Worm (Caenorhabditis elegans): ENCODE measurements around the gene tsp-10.

tsp-10 gene

DNA sequence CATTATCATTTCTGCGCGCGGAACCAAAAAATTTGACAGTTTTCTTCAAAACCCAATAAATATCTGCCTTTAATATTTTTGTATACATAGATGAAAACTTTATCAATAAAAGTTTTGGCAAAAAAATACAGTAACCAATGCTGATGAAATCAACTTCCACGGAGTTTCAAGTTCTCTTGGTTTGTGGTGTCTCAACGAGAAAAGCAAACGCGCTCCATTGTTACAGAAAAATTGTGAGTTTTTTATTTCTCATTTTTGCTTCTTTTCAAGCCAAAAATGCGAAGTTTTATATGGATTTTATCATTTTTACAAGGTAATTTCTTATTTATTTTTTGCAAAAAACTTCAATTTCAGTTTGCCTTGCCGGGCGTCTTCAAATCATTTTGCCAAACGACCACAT, 16.3 kb downstream of the tsp-10 start, which contains the start of gene T14B4.3 (continued):
- TF ChIP-seq ets-4 (tag; optimal IDR thresholded peaks at IDR 0.05): peak; percentile 76
- peak; percentile 84 for TF ChIP-seq fax-1 (tag; optimal IDR thresholded peaks at IDR 0.05)
- peak; percentile 75 for TF ChIP-seq hlh-8 (tag; optimal IDR thresholded peaks at IDR 0.05)
- peak; percentile 78 for TF ChIP-seq ceh-2 (tag; optimal IDR thresholded peaks at IDR 0.05)
- TF ChIP-seq sox-2 (GFP tag; IDR thresholded peaks at IDR 0.05): no peak
- TF ChIP-seq unc-86 (tag; optimal IDR thresholded peaks at IDR 0.05): peak; percentile 15
- peak; percentile 43 for TF ChIP-seq syd-9 (tag; optimal IDR thresholded peaks at IDR 0.05)
- peak; percentile 58 for TF ChIP-seq ceh-34 (tag; optimal IDR thresholded peaks at IDR 0.05)
- TF ChIP-seq lin-11 (tag; optimal IDR thresholded peaks at IDR 0.05): no peak
- TF ChIP-seq hlh-13 (GFP tag; optimal IDR thresholded peaks at IDR 0.05): no peak
- TF ChIP-seq pax-1 (tag; optimal IDR thresholded peaks at IDR 0.05): peak; percentile 6
- TF ChIP-seq odd-2 (tag; optimal IDR thresholded peaks at IDR 0.05): no peak
- peak; percentile 80 for TF ChIP-seq C08G9.2 (tag; optimal IDR thresholded peaks at IDR 0.05)
- TF ChIP-seq sdc-2 (tag; optimal IDR thresholded peaks at IDR 0.05): no peak
- TF ChIP-seq K02D7.2 (tag; optimal IDR thresholded peaks at IDR 0.05): no peak
- no peak for TF ChIP-seq ceh-9 (tag; optimal IDR thresholded peaks at IDR 0.05)
- no peak for TF ChIP-seq ceh-24 (tag; optimal IDR thresholded peaks at IDR 0.05)

DNA sequence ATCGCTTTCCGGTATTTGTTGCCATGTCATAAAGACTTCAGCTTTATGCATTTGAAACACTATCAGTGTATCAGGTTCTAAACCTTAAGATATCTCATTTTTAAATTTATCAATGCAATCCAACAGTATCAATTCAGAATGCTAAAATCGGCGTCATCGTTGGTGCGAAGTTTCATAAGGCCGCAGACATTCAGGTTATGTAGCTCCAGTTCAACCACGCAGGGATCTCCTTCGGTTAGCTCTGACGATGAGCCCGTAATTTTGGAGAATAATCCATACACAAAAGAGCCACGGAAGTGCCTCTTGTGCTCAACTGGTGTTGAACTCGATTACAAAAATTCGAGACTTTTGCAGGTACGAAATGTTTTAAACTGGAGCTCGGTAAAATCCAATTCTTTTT, 17.7 kb downstream of the tsp-10 start, which contains the start of gene mrps-18.C:
TSS of gene mrps-18.C (plus strand) at position 138 of the 400 bp plus-strand sequence.
- TF ChIP-seq sox-2 (GFP tag; IDR thresholded peaks at IDR 0.05) (no peak), ceh-34 (tag; optimal IDR thresholded peaks at IDR 0.05) (no peak), zip-5 (tag; optimal IDR thresholded peaks at IDR 0.05) (no peak), ama-1 (optimal IDR thresholded peaks at IDR 0.05) (no peak), nfya-1 (tag; optimal IDR thresholded peaks at IDR 0.05) (no peak), ceh-30 (tag; optimal IDR thresholded peaks at IDR 0.05) (no peak), ets-4 (tag; optimal IDR thresholded peaks at IDR 0.05) (no peak), syd-9 (tag; optimal IDR thresholded peaks at IDR 0.05) (no peak), hlh-8 (tag; optimal IDR thresholded peaks at IDR 0.05) (no peak), pat-9 (tag; optimal IDR thresholded peaks at IDR 0.05) (no peak), ceh-18 (tag; optimal IDR thresholded peaks at IDR 0.05) (no peak)

DNA sequence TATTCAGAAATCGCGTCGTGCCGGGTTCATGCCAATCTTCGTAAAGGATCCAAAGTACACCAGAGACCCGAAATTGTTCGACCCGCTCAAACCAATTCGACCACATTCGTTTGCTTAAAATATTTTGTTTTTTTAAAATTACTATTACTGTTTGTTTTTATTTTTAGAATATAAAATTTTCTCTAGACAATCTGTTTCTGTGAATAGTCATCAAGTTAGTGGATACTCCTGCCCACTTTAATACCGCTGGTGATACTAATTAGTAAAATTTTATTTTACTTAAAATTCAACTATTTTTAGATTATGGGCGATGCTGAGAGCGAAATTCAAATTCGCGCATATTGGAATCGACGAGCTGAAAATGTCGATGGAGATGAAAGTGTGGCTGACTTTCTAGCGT, 18.2 kb downstream of the tsp-10 start, which contains the start of gene T14B4.1:
TSS of gene T14B4.1 (plus strand) at position 301 of the 400 bp plus-strand sequence.
- no peak for TF ChIP-seq ceh-45 (GFP tag; IDR thresholded peaks at IDR 0.05)

ce11 chrII:6741428-6741827, 23.0 kb downstream of the tsp-10 start, which contains the start of gene exos-8:
exos-8 (plus strand) TSS chrII:6741691.
- TF ChIP-seq ceh-22 (tag; optimal IDR thresholded peaks at IDR 0.05) (no peak), npax-4 (tag; optimal IDR thresholded peaks at IDR 0.05) (no peak), pha-2 (tag; optimal IDR thresholded peaks at IDR 0.05) (no peak), T23F11.4 (GFP tag; optimal IDR thresholded peaks at IDR 0.05) (peak; percentile 11), sox-2 (GFP tag; IDR thresholded peaks at IDR 0.05) (no peak), Y22D7AL.16 (tag; optimal IDR thresholded peaks at IDR 0.05) (no peak), lin-11 (tag; optimal IDR thresholded peaks at IDR 0.05) (no peak), hlh-15 (tag; optimal IDR thresholded peaks at IDR 0.05) (peak; percentile 38), pha-4 (tag; optimal IDR thresholded peaks at IDR 0.05) (no peak), unc-55 (GFP tag; optimal IDR thresholded peaks at IDR 0.05) (no peak), ets-4 (tag; optimal IDR thresholded peaks at IDR 0.05) (peak; percentile 76), ama-1 (optimal IDR thresholded peaks at IDR 0.05) (no peak), zip-5 (tag; optimal IDR thresholded peaks at IDR 0.05) (peak; percentile 91), unc-86 (tag; optimal IDR thresholded peaks at IDR 0.05) (peak; percentile 49), ceh-45 (GFP tag; IDR thresholded peaks at IDR 0.05) (no peak), hlh-6 (tag; optimal IDR thresholded peaks at IDR 0.05) (peak; percentile 39), F13H6.1 (tag; optimal IDR thresholded peaks at IDR 0.05) (peak; percentile 77), odd-2 (tag; optimal IDR thresholded peaks at IDR 0.05) (no peak), ceh-30 (tag; optimal IDR thresholded peaks at IDR 0.05) (no peak), unc-3 (GFP tag; conservative IDR thresholded peaks at IDR 0.05) (no peak), unc-3 (tag; optimal IDR thresholded peaks at IDR 0.05) (peak; percentile 64), unc-42 (tag; optimal IDR thresholded peaks at IDR 0.05) (peak; percentile 85), pros-1 (tag; optimal IDR thresholded peaks at IDR 0.05) (no peak), ceh-2 (tag; optimal IDR thresholded peaks at IDR 0.05) (peak; percentile 90), pat-9 (tag; optimal IDR thresholded peaks at IDR 0.05) (no peak), pag-3 (tag; optimal IDR thresholded peaks at IDR 0.05; ENCODE audit: borderline replicate concordance) (no peak), hlh-30 (tag; optimal IDR thresholded peaks at IDR 0.05; ENCODE audit: insufficient read depth) (no peak), ceh-9 (tag; optimal IDR thresholded peaks at IDR 0.05) (no peak), eyg-1 (tag; optimal IDR thresholded peaks at IDR 0.05) (no peak), tbx-7 (tag; optimal IDR thresholded peaks at IDR 0.05) (peak; percentile 83), hlh-8 (tag; optimal IDR thresholded peaks at IDR 0.05) (peak; percentile 76), ceh-34 (tag; optimal IDR thresholded peaks at IDR 0.05) (peak; percentile 72), syd-9 (tag; optimal IDR thresholded peaks at IDR 0.05) (peak; percentile 49), fkh-6 (tag; optimal IDR thresholded peaks at IDR 0.05) (peak; percentile 59), fax-1 (tag; optimal IDR thresholded peaks at IDR 0.05) (peak; percentile 91), sox-4 (tag; optimal IDR thresholded peaks at IDR 0.05) (peak; percentile 28), K02D7.2 (tag; optimal IDR thresholded peaks at IDR 0.05) (no peak)
